Worm (Caenorhabditis elegans) whole organism, L4/young adult: Measurements from ENCODE around the gene oac-15.

Experiments
- W03F9.2 ChIP-seq: fragments of 150-350 bp; optimal IDR thresholded peaks from 2 replicates; lab custom pipeline; 2014; ENCODE audit warnings: missing biosample characterization, missing genetic modification characterization
- dao-5 ChIP-seq: sonication (generic microtip); optimal IDR thresholded peaks from 2 replicates; lab custom pipeline; 2016; ENCODE audit warnings: missing genotype, missing genetic modification characterization, moderate library complexity, missing compliant biosample characterization
- him-1 ChIP-seq: sonication (generic microtip); optimal IDR thresholded peaks from 2 replicates; lab custom pipeline; 2016; ENCODE audit warnings: missing genotype, missing genetic modification reagents, missing genetic modification characterization, missing compliant biosample characterization

oac-15 gene

DNA sequence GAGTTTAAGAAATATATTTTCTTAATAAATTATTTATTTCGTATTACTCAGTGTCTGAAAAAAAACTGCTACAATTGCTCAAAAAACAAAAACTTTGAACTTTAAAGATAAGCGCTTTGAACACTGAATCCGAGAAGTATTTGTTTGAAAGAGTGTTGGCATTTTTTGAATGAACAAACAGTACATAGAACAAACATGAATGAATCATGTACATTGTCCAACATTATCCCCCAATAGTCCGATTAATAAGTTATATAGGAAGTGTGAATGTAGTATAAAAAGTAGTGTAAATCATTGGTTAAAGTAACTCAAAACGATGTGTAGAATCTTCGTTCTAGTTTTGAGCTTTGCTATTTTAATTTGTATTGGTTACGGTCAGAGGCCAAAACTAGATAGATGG is 8.0 kb downstream of the oac-15 start, which contains the start of gene F11A5.17:
Gene F11A5.17, plus strand, starts transcription at position 301 of the 400 bp plus-strand sequence.
- TF ChIP-seq him-1 (no peak), dao-5 (tag; lab: Kevin White, UChicago) (no peak), W03F9.2 (tag; lab: Kevin White, UChicago) (no peak)

DNA sequence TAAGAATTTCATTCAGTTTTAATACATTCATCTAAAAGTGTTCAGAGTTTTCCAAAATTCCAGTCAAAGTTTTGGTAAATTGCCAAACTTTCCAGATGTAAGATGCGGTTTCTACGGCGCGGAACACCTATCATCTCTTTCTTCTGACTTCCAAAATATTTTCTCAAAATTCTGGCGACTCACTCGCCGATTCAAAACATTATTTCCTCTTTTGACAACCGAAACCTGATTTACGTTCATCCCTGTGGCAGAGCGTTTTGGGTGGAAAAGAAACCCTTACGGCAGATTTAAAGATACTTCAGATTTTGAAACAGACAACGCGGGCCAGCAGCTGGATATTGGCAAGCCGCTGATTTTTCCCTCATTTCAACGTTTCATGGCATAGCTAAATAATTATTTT is 11.7 kb downstream of the oac-15 start, which contains the start of gene F11A5.5:
Gene F11A5.5, plus strand, starts transcription at position 301 of the 400 bp plus-strand sequence.
- TF ChIP-seq him-1: no peak
- TF ChIP-seq W03F9.2 (tag; lab: Kevin White, UChicago): no peak
- TF ChIP-seq dao-5 (tag; lab: Kevin White, UChicago): no peak

DNA sequence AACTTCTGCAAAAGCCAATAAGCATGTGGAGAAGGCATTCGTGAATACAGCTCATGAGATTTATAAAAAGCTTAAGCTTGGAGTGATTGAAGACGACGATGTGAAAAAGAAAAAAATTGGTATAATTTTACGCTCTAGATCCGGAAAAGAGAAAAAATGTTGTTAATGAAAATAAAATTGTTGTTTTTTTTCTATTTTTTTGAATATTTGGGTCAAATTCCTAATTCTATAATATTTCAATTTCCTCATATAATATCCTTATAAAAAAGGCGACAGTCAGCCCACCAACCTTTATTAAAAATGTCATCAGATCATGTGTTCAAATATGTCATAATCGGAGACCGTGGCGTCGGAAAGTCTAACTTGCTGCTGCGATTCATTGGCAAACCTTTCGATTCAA is 14.4 kb downstream of the oac-15 start, which contains the start of gene rabr-3:
Gene rabr-3, plus strand, starts transcription at position 301 of the 400 bp plus-strand sequence.
- TF ChIP-seq W03F9.2 (tag; lab: Kevin White, UChicago): no peak
- no peak for TF ChIP-seq dao-5 (tag; lab: Kevin White, UChicago)
- no peak for TF ChIP-seq him-1

DNA sequence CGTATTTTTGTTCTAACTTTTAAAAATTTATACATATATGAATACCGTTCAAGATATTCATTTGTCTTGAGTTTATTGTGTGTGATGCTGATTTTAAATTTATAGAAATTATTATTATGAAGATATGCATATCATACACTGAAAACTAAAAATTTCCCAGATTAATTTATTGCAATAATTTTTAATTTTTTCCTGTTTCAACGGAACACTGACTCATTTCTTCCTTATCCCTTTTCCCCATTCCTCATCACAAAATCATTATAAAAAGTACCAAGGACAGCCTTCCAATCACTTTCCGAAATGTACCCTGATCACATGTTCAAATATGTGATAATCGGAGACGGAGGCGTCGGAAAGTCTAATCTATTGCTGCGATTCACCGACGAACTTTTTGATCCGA is 15.1 kb downstream of the oac-15 start, which contains the start of gene rabr-4:
Gene rabr-4, plus strand, starts transcription at position 301 of the 400 bp plus-strand sequence.
- no peak for TF ChIP-seq dao-5 (tag; lab: Kevin White, UChicago)

DNA sequence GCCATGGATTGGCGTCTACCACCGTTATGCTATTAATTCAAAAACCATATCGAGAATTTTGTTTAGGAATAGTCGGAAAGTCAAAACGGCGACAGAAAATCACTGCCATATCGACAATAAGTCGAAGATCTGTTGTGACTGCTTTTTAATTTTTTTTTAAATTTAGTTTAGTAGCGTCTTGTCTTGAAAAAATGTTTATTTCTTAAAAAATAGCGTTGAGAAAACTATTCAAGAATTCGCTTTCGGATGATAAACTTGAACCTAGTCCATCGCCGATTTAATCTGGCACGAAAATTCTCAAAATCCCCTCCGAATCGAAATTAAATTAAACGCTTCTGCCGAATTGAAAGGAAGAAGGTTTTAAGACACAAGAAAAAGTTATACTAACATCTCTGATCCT is 17.6 kb downstream of the oac-15 start, which contains the start of gene srh-279:
Gene srh-279, plus strand, starts transcription at position 301 of the 400 bp plus-strand sequence.
- no peak for TF ChIP-seq W03F9.2 (tag; lab: Kevin White, UChicago)
- no peak for TF ChIP-seq dao-5 (tag; lab: Kevin White, UChicago)
- no peak for TF ChIP-seq him-1

DNA sequence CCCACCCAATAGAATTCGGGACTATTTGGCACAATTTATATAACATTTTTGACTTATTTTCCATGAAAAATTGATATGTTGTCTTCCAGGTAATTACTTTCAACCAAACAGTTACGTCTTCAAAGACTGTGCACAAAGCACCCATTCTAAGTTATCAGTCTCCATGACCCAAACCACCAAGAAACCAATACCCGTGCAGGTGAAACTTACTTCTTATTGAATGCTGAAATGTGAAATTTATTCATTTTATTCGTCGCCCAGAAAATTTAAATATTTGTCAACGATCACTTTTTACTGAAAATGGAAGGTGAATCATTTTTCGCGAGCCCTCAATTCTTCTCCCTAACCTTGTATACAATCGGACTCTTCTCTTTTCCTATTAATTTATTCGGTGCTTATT is 19.3 kb downstream of the oac-15 start, which contains the start of gene srh-281:
Gene srh-281, plus strand, starts transcription at position 301 of the 400 bp plus-strand sequence.
- TF ChIP-seq dao-5 (tag; lab: Kevin White, UChicago): no peak
- TF ChIP-seq W03F9.2 (tag; lab: Kevin White, UChicago): no peak
- TF ChIP-seq him-1: no peak

DNA sequence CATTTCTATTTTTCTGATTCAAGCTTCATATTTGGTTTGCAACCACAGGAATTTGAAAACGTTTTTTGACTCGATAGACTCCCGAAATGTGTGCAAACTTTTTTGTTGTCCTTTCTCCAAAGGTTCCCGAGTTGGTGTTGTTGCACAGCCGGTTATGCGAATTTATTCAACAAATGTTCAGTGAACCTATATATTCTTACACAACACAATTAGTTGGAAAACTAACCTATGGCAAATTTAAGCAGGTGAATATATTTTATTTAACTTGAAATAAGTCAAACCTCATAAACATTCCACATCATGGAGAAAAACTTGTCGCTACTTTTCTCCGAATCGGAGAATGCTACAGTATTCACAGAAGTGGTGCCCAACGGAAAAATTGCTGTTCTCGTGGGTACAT is 26.4 kb downstream of the oac-15 start, which contains the start of gene srz-14:
Gene srz-14, plus strand, starts transcription at position 301 of the 400 bp plus-strand sequence.
- TF ChIP-seq dao-5 (tag; lab: Kevin White, UChicago) (no peak), him-1 (no peak), W03F9.2 (tag; lab: Kevin White, UChicago) (no peak)

DNA sequence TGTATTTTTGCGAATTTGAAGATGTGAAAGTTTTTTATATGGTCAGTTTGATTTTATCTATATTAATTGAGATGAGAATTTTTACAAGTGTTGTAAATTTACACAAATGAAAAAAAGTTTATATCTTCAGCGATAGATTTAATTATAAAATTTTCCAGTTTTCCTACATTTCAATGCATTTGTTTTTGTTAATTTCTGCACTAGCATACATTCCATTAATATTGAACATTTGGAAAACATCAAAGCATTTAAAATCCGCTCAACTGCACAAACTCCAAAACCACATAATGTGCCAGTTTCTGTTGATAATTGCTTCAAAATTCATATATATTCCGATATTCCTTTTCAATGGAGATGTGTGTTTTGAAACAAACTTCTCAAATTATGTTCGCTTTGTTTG is 26.8 kb downstream of the oac-15 start, which contains the start of gene srh-277:
Gene srh-277, plus strand, starts transcription at position 301 of the 400 bp plus-strand sequence.
- no peak for TF ChIP-seq dao-5 (tag; lab: Kevin White, UChicago)
- no peak for TF ChIP-seq him-1
- TF ChIP-seq W03F9.2 (tag; lab: Kevin White, UChicago): no peak

DNA sequence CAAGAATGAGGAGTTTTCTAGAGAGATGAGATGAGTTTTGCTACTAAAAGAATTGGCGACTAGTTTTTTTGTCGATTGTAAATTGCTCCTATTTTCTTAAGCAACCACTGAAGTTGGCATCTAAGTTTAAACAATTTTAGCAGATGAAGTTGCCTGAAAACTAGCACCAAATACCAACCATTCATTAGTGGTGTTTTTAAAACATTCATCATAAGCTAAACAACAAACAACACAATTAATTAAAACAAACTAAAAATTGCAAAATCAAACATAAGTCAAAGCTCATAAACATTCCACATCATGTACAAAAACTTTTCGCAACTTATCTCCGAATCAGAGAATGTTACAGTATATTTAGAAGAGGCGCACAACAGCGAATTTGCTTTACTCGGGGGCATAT is 27.6 kb downstream of the oac-15 start, which contains the start of gene srz-13:
Gene srz-13, plus strand, starts transcription at position 301 of the 400 bp plus-strand sequence.
- TF ChIP-seq dao-5 (tag; lab: Kevin White, UChicago) (no peak), W03F9.2 (tag; lab: Kevin White, UChicago) (no peak), him-1 (no peak)

DNA sequence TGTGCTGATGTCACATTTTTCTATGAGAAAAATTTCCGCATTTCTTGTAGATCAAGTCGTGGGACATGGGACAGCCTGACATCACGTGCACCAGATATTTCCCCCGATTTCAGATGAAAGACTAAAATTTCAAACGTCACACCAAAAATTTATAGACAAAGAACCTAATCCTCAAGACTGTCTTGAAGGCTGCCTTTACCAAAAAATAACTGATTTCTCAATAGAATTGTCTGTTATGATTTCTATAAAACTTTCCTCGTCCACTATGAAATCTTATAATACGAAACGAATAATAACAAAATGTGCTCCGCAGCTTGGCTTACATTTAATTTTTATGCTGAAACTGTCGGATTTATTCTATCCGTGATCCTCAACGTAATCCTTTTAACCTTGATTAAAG is 29.4 kb downstream of the oac-15 start, which contains the start of gene str-106:
Gene str-106, plus strand, starts transcription at position 301 of the 400 bp plus-strand sequence.
- TF ChIP-seq dao-5 (tag; lab: Kevin White, UChicago) (no peak), him-1 (no peak), W03F9.2 (tag; lab: Kevin White, UChicago) (no peak)

DNA sequence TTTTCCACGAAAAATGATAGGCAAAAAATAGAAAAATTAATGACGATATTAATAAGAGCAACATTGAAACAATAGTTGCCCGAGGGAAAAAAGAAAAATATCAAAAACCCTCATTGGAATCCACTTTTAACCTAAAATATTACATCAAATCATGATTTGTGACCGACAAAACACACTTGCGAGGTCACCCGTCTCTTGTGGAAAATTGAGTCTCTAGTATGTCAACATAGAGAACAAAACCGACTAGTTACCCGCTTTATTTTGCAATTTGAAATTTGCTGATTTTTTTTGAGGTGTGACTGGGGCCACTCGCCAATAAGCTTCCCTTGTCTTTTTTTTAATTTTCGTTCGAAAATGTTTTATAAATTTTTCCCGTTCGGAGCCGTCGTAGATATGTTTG is 34.0 kb downstream of the oac-15 start, which contains the start of gene cyp-33D1:
Gene cyp-33D1, minus strand, starts transcription at position 101 of the 400 bp plus-strand sequence.
- TF ChIP-seq dao-5 (tag; lab: Kevin White, UChicago) (no peak), W03F9.2 (tag; lab: Kevin White, UChicago) (no peak), him-1 (no peak)

DNA sequence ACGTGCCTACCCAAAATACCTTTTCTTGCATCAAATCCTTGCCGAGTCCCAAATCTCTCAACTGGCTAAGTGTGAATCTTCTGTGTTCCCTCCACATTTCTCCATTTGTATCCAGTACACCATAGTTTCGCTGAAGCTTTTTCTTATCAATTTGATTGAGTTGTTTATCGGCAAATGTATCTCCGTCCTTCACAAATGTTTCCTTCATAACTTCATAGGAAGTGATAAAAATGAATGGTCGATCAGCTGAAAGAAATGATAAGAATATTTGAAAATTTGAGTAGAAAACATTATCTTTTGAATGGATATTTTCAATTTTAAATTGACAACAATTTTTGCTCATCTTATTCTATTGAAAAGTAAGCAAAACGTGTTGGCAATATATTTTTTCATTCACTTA is 34.5 kb downstream of the oac-15 start:
- TF ChIP-seq W03F9.2 (tag; lab: Kevin White, UChicago): no peak
- no peak for TF ChIP-seq him-1
- no peak for TF ChIP-seq dao-5 (tag; lab: Kevin White, UChicago)

DNA sequence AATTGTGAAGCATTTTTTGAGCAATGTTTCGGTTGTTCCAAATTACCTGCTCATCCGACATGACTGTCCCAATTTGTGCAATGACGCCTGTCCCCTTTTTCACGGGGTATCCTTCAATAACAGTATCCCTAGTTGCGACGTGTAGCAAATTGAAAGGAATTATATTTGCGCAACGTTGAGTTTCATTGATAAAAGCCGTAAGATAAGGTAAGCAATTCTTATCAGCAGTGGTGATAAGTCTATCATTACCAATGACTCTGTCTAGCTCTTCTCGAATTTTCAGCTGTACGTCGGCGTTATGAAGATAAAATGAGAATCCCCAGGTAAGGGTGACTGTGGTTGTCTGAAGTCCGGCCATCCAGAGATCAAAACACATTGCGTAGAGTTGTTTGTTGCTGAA is 35.6 kb downstream of the oac-15 start:
- TF ChIP-seq dao-5 (tag; lab: Kevin White, UChicago) (no peak), W03F9.2 (tag; lab: Kevin White, UChicago) (no peak), him-1 (no peak)

DNA sequence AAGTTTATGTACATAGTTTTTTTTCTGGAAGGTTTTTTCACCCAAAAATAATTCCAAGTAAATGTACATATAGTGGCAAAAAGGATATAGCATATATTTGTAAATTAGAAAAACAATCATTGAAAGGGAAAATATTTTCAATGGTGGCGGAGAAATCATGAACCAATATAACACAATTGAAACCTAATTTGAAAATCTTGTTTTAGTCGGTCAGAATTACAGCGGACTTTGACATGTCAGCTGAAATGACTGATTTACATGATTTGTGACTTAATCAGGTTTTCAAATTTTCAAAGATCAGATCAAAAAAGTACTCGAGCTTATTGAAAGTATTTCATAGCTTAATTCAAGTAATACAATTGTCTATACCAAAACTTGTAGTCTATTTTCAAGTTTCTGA is 38.0 kb downstream of the oac-15 start, which contains the start of gene K05D4.9:
Gene K05D4.9, minus strand, starts transcription at position 101 of the 400 bp plus-strand sequence.
- TF ChIP-seq him-1: no peak
- no peak for TF ChIP-seq dao-5 (tag; lab: Kevin White, UChicago)
- no peak for TF ChIP-seq W03F9.2 (tag; lab: Kevin White, UChicago)
